Worm (Caenorhabditis elegans) whole organism, L3 larva: ENCODE data around the gene mtq-2.
A peak's percentile ranks its signal among the peaks of the same experiment; 100 is the strongest.

Experiments used
- R02D3.7 ChIP-seq: fragments of 150-350 bp; optimal IDR thresholded peaks from 2 replicates; lab custom pipeline; 2014; ENCODE audit warnings: missing biosample characterization, missing genetic modification characterization
- ama-1 ChIP-seq: fragments of 150-350 bp; optimal IDR thresholded peaks from 2 replicates; lab custom pipeline; 2018
- ceh-16 ChIP-seq: sonication (generic microtip); optimal IDR thresholded peaks from 2 replicates; lab custom pipeline; 2017; ENCODE audit warnings: missing biosample characterization, missing genetic modification characterization
- ceh-28 ChIP-seq: fragments of 150-350 bp; optimal IDR thresholded peaks from 2 replicates; lab custom pipeline; 2014; ENCODE audit warnings: missing biosample characterization, missing genetic modification reagents, missing genetic modification characterization
- ceh-9 ChIP-seq: sonication (generic microtip); optimal IDR thresholded peaks from 2 replicates; lab custom pipeline; 2018; ENCODE audit warnings: missing biosample characterization, missing genetic modification characterization
- daf-12 ChIP-seq: fragments of 150-350 bp; optimal IDR thresholded peaks from 2 replicates; lab custom pipeline; 2014; ENCODE audit warnings: missing biosample characterization, missing genetic modification reagents, missing genetic modification characterization
- elt-1 ChIP-seq: fragments of 150-350 bp; optimal IDR thresholded peaks from 2 replicates; lab custom pipeline; 2014; ENCODE audit warnings: missing biosample characterization, missing genetic modification characterization
- elt-2 ChIP-seq: sonication (generic microtip); optimal IDR thresholded peaks from 2 replicates; lab custom pipeline; 2016; ENCODE audit warnings: missing genetic modification reagents, mild to moderate bottlenecking, missing genetic modification characterization, missing compliant biosample characterization
- elt-3 ChIP-seq, 3 experiments: fragments of 150-350 bp in 1 of 3; sonication (generic microtip) in 2 of 3; optimal IDR thresholded peaks; 2 replicates in 2 of 3; 4 replicates in 1 of 3; lab custom pipeline; 2014 to 2017; ENCODE audit warnings: missing biosample characterization in 3 of 3, missing genetic modification characterization in 3 of 3
- eor-1 ChIP-seq, 2 experiments: fragments of 150-350 bp; optimal IDR thresholded peaks; 2 replicates each; lab custom pipeline; 2014 to 2018; ENCODE audit warnings: missing biosample characterization in 2 of 2, missing genetic modification characterization in 2 of 2
- fkh-10 ChIP-seq: sonication (generic microtip); optimal IDR thresholded peaks from 2 replicates; lab custom pipeline; 2017; ENCODE audit warnings: missing biosample characterization, missing genetic modification reagents, missing genetic modification characterization
- fkh-2 ChIP-seq: fragments of 150-350 bp; optimal IDR thresholded peaks from 2 replicates; lab custom pipeline; 2014; ENCODE audit warnings: missing biosample characterization, missing genetic modification reagents, missing genetic modification characterization
- hmg-11 ChIP-seq: sonication (generic microtip); optimal IDR thresholded peaks from 2 replicates; lab custom pipeline; 2016; ENCODE audit warnings: missing genetic modification characterization, missing compliant biosample characterization
- lin-15B ChIP-seq: fragments of 150-350 bp; optimal IDR thresholded peaks from 2 replicates; lab custom pipeline; 2014; ENCODE audit warnings: missing biosample characterization, missing genetic modification characterization
- lin-39 ChIP-seq: fragments of 150-350 bp; optimal IDR thresholded peaks from 2 replicates; lab custom pipeline; 2018; ENCODE audit warnings: missing biosample characterization, missing genetic modification reagents, missing genetic modification characterization
- lsy-12 ChIP-seq: sonication (generic microtip); optimal IDR thresholded peaks from 2 replicates; lab custom pipeline; 2016; ENCODE audit warnings: mild to moderate bottlenecking, missing genetic modification characterization, missing compliant biosample characterization
- mml-1 ChIP-seq: fragments of 150-350 bp; sonication (generic microtip); optimal IDR thresholded peaks from 3 replicates; lab custom pipeline; 2014; ENCODE audit warnings: missing biosample characterization, missing genetic modification characterization
- nfya-1 ChIP-seq: sonication (generic microtip); optimal IDR thresholded peaks from 2 replicates; lab custom pipeline; 2017; ENCODE audit warnings: missing genetic modification characterization, mild to moderate bottlenecking, missing compliant biosample characterization, antibody characterized with exemption, moderate library complexity; ENCODE audit not compliant: insufficient read depth
- nhr-23 ChIP-seq: fragments of 150-350 bp; optimal IDR thresholded peaks from 2 replicates; lab custom pipeline; 2014; ENCODE audit warnings: missing biosample characterization, missing genetic modification reagents, missing genetic modification characterization
- nhr-25 ChIP-seq: sonication (generic microtip); optimal IDR thresholded peaks from 2 replicates; lab custom pipeline; 2017; ENCODE audit warnings: missing biosample characterization, missing genetic modification characterization
- nhr-28 ChIP-seq: fragments of 150-350 bp; optimal IDR thresholded peaks from 2 replicates; lab custom pipeline; 2014; ENCODE audit warnings: missing biosample characterization, missing genetic modification characterization
- nhr-43 ChIP-seq: sonication (generic microtip); optimal IDR thresholded peaks from 2 replicates; lab custom pipeline; 2016; ENCODE audit warnings: mild to moderate bottlenecking, missing genetic modification characterization, missing compliant biosample characterization; ENCODE audit not compliant: poor library complexity, severe bottlenecking
- nhr-67 ChIP-seq: fragments of 150-350 bp; optimal IDR thresholded peaks from 2 replicates; lab custom pipeline; 2014; ENCODE audit warnings: missing biosample characterization, missing genetic modification characterization
- nhr-76 ChIP-seq: fragments of 150-350 bp; sonication (generic microtip); optimal IDR thresholded peaks from 5 replicates; lab custom pipeline; 2014; ENCODE audit warnings: missing biosample characterization, missing genetic modification characterization
- nhr-77 ChIP-seq: fragments of 150-350 bp; optimal IDR thresholded peaks from 2 replicates; lab custom pipeline; 2014; ENCODE audit warnings: missing biosample characterization, missing genetic modification characterization
- pha-4 ChIP-seq: fragments of 150-350 bp; optimal IDR thresholded peaks from 2 replicates; lab custom pipeline; 2014; ENCODE audit warnings: missing biosample characterization, missing genetic modification reagents, missing genetic modification characterization
- pqm-1 ChIP-seq: fragments of 150-350 bp; optimal IDR thresholded peaks from 2 replicates; lab custom pipeline; 2017; ENCODE audit warnings: missing biosample characterization, missing genetic modification characterization, inconsistent platforms
- sea-2 ChIP-seq: fragments of 150-350 bp; sonication (generic microtip); optimal IDR thresholded peaks from 4 replicates; lab custom pipeline; 2014; ENCODE audit warnings: missing biosample characterization, missing genetic modification reagents, missing genetic modification characterization
- skn-1 ChIP-seq: fragments of 150-350 bp; optimal IDR thresholded peaks from 2 replicates; lab custom pipeline; 2014; ENCODE audit warnings: missing biosample characterization, missing genetic modification characterization
- snpc-4 ChIP-seq: fragments of 150-350 bp; optimal IDR thresholded peaks from 2 replicates; lab custom pipeline; 2014; ENCODE audit warnings: missing biosample characterization, missing genetic modification characterization
- tbx-2 ChIP-seq: sonication (generic microtip); optimal IDR thresholded peaks from 2 replicates; lab custom pipeline; 2016; ENCODE audit warnings: mild to moderate bottlenecking, missing genetic modification characterization, missing compliant biosample characterization
- unc-39 ChIP-seq: sonication (generic microtip); optimal IDR thresholded peaks from 4 replicates; lab custom pipeline; 2017; ENCODE audit warnings: missing biosample characterization, missing genetic modification characterization
- unc-62 ChIP-seq: fragments of 150-350 bp; sonication (generic microtip); optimal IDR thresholded peaks from 4 replicates; lab custom pipeline; 2014; ENCODE audit warnings: missing biosample characterization, missing genetic modification reagents, missing genetic modification characterization
- ztf-11 ChIP-seq: fragments of 150-350 bp; optimal IDR thresholded peaks from 2 replicates; lab custom pipeline; 2014; ENCODE audit warnings: missing biosample characterization, missing genetic modification characterization
- ztf-4 ChIP-seq: fragments of 150-350 bp; optimal IDR thresholded peaks from 2 replicates; lab custom pipeline; 2014; ENCODE audit warnings: missing biosample characterization, missing genetic modification characterization

The mtq-2 gene

DNA sequence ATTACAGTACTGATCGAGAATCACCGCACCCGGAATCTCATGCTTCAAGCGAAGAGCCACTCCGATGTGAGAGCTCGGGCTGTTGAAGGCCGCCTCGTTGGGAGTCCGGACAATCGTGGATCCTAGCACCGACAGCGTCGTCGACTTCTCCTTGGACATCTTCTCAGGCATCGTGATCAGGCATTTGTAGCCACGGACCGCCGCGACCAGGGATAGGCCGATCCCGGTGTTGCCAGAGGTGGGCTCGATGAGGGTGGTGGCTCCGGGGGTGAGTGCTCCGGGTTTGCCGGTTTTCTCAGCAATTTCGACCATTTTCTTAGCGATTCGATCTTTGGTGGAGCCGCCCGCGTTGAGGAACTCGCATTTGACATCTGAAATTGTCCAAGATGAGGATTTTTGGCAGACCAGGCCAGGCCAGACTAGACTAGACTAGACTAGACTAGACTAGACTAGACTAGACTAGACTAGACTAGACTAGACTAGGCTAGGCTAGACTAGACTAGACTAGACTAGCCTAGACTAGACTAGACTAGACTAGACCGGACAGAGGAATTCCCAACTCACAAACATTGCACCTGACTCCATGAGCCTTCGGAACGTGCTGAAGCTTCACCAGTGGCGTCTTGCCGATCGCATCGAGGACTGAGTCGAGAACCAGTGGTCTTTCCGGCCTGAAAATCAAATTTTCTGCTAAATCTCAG, 32.1 kb upstream of the mtq-2 start:
- no peak for TF ChIP-seq nhr-28
- no peak for TF ChIP-seq hmg-11 (tag; lab: Kevin White, UChicago)
- TF ChIP-seq ztf-11 (tag; lab: Kevin White, UChicago) = no peak
- no peak for TF ChIP-seq unc-62 (GFP tag; lab: Kevin White, UChicago)
- no peak for TF ChIP-seq ceh-9 (tag; lab: Kevin White, UChicago)
- no peak for TF ChIP-seq nhr-43 (tag; lab: Kevin White, UChicago)
- no peak for TF ChIP-seq nhr-25
- TF ChIP-seq pqm-1 (tag; lab: Kevin White, UChicago) = no peak
- TF ChIP-seq ceh-28 = no peak

DNA sequence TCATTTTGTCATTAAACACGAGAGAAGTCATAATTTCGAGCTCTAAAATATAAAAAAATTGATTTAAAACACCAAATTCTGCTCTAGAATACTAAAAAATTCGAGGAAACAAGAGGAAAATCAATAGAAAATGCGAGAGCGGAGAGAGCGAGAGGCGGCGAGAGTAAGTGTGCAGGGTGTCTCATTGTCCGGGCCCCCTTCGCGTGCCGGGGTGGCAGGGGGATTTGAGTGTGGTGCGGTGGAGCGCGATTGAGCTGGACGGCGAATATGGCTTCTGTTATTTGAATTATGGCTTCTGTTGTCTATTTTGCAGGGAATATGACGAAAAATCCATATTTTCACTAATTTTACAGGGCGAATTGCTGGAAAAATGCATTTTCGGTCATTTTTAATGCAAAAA, 30.6 kb upstream of the mtq-2 start, which contains the start of gene Y59C2A.3:
Gene Y59C2A.3, minus strand, starts transcription at position 42 of the 400 bp plus-strand sequence.
- peak; percentile 68 for TF ChIP-seq lin-15B (tag; lab: Kevin White, UChicago)
- peak; percentile 61 for TF ChIP-seq hmg-11 (tag; lab: Kevin White, UChicago)
- TF ChIP-seq pha-4 = peak; percentile 40
- TF ChIP-seq ceh-9 (tag; lab: Kevin White, UChicago) = no peak
- TF ChIP-seq lin-39 (tag; lab: Kevin White, UChicago) = peak; percentile 83
- TF ChIP-seq nfya-1 (tag; lab: Kevin White, UChicago) = peak; percentile 68
- TF ChIP-seq snpc-4 (tag; lab: Kevin White, UChicago) = peak; percentile 56
- no peak for TF ChIP-seq ama-1 (lab: Kevin White, UChicago)

DNA sequence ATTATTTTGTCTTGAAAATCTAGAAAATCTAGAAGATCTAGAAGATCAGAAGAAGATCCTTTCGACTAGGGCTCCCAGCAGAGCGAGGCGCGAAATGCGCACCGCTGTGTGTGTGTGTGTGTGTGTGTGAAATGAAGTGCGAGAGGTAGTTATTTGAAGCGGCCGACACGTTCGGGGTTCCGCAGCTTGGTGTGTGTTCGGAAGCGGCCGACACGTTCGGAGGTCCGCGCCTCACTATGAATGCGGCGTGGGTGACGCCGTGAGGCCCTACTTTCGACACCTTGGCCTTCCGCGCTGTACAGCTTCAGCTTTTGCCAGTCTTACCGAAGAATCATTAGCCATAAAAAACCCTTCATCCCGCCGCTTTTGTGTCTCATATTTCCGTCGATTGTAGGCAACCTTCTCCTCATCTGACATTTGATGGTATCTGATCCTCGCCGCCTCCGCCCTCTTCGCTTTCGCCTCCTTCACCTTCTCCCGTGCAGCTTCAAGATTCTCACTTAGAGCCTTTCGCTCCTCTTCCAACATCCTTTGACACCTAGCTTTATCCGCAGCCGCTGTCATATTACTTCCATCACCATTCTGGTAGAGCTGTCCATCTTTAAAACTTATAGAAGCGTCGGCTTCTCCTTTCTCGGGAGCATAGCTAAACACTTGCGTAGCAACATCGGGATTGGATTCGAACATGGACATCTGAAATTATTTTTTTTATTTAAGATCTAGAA, 27.8 kb upstream of the mtq-2 start:
- TF ChIP-seq ceh-16 (tag; lab: Kevin White, UChicago) (no peak), fkh-10 (no peak), lsy-12 (tag; lab: Kevin White, UChicago) (no peak), nhr-77 (tag; lab: Kevin White, UChicago) (no peak), nhr-76 (tag; lab: Kevin White, UChicago) (no peak), pqm-1 (tag; lab: Kevin White, UChicago) (no peak), snpc-4 (tag; lab: Kevin White, UChicago) (no peak), unc-39 (tag; lab: Kevin White, UChicago) (no peak), nhr-23 (tag; lab: Kevin White, UChicago) (no peak), tbx-2 (tag; lab: Kevin White, UChicago) (no peak), ceh-9 (tag; lab: Kevin White, UChicago) (no peak), lin-39 (tag; lab: Kevin White, UChicago) (no peak), skn-1 (tag; lab: Kevin White, UChicago) (no peak), sea-2 (GFP tag; lab: Kevin White, UChicago) (no peak)

DNA sequence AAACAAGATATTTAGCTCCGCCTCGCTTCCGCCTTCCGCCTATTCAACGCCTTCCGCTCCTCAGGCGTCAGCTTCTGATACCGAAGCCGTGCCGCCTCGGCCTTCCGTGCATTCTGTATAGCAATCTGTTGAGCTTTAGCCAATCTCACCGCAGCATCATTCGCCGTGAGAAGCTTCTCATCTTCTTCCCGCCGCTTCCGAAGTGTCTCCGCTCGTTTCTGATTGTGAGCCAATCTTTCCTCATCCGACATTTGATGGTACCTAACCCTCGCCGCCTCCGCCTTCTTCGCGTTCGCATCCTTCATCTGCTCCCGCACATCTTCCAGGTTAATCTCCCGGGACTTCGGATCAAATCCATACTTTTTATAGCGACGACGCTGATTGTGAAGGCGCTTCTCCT, 26.3 kb upstream of the mtq-2 start:
- TF ChIP-seq ceh-16 (tag; lab: Kevin White, UChicago) (no peak), tbx-2 (tag; lab: Kevin White, UChicago) (no peak), elt-3 (tag; optimal IDR thresholded peaks at IDR 0.05; lab: Kevin White, UChicago) (no peak), snpc-4 (tag; lab: Kevin White, UChicago) (no peak), daf-12 (tag; lab: Kevin White, UChicago) (no peak), eor-1 (tag; optimal IDR thresholded peaks at IDR 0.05; lab: Kevin White, UChicago) (no peak), nhr-77 (tag; lab: Kevin White, UChicago) (no peak), nhr-67 (tag; lab: Kevin White, UChicago) (no peak), elt-2 (tag; lab: Kevin White, UChicago) (no peak), nhr-25 (no peak), ztf-4 (tag; lab: Kevin White, UChicago) (no peak), ceh-9 (tag; lab: Kevin White, UChicago) (no peak), elt-1 (no peak), lin-39 (tag; lab: Kevin White, UChicago) (no peak), R02D3.7 (no peak), mml-1 (tag; lab: Kevin White, UChicago) (no peak), skn-1 (tag; lab: Kevin White, UChicago) (no peak), lin-15B (tag; lab: Kevin White, UChicago) (no peak), fkh-2 (tag; lab: Kevin White, UChicago) (no peak)
